Fruit fly (Drosophila melanogaster): Measurements from ENCODE around the gene Icmt.

Gene Icmt

DNA sequence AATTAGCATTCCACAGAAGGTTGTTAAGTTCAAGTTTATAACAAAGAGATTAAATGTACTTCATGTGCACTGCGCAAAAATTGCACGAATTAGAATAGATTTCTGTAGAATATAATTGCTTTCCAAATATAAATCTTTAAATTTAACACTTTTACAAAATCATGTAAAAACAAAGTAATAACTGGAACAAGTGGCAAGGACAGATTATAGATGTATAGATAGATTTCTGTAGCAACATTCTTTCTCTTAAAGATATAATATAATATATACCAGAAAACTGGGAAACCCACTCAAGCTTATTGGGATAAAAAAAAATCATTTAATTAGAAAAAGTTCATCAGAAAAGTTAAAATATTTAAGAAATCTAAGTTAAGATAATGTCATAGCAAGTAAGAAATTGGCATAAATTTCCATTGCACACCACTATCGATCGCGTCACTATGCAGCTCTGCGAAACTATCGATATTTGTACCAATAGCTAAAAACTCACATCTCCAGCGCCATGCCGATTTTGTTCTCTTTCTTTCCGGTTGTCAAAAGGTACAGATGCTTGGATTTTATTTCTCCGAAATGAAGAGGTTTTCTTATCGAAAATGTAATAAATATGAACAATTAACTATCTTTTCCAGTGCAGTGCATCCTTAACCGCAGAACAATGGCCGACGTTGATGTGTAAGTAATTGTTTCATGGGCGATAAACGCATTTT is 4.9 kb downstream of the Icmt start, which contains the start of gene RpS12 (continued):
- TF ChIP-seq CG17912 (GFP tag; optimal IDR thresholded peaks at IDR 0.05) (peak; percentile 82), CG8388 (GFP tag; optimal IDR thresholded peaks at IDR 0.05) (peak; percentile 33), lmd (GFP tag; IDR thresholded peaks at IDR 0.05) (peak; percentile 59), Nf-YA (GFP tag; IDR thresholded peaks at IDR 0.05) (peak; percentile 58), abd-A (tag; optimal IDR thresholded peaks at IDR 0.05) (peak; percentile 28), br (optimal IDR thresholded peaks at IDR 0.05) (no peak), HLH54F (GFP tag; optimal IDR thresholded peaks at IDR 0.05) (peak; percentile 73), CG8944 (GFP tag; optimal IDR thresholded peaks at IDR 0.05) (peak; percentile 64), CG8924 (tag; optimal IDR thresholded peaks at IDR 0.05) (peak; percentile 55), CG8290 (GFP tag; optimal IDR thresholded peaks at IDR 0.05) (peak; percentile 71), CG8290 (tag; optimal IDR thresholded peaks at IDR 0.05) (peak in 1 of 2 experiments; percentile 95), CG4328 (GFP tag; optimal IDR thresholded peaks at IDR 0.05) (peak; percentile 62), hth (optimal IDR thresholded peaks at IDR 0.05) (no peak), ftz-f1 (GFP tag; optimal IDR thresholded peaks at IDR 0.05) (no peak), cas (GFP tag; IDR thresholded peaks at IDR 0.05) (peak; percentile 79), CG32767 (GFP tag; IDR thresholded peaks at IDR 0.05) (0 out of 2 replicates have a peak, but pooled peaks have one; percentile 31), CG18599 (GFP tag; optimal IDR thresholded peaks at IDR 0.05) (peak; percentile 78), CG10565 (GFP tag; optimal IDR thresholded peaks at IDR 0.05) (peak; percentile 1), Trl (optimal IDR thresholded peaks at IDR 0.05) (no peak), Trl (GFP tag; optimal IDR thresholded peaks at IDR 0.05) (peak; percentile 88), Pdp1 (GFP tag; optimal IDR thresholded peaks at IDR 0.05) (peak; percentile 65 to 70), BtbVII (GFP tag; optimal IDR thresholded peaks at IDR 0.05) (peak; percentile 77), Mrtf (GFP tag; IDR thresholded peaks at IDR 0.05) (peak; percentile 77; the same call in 2 of the 3 replicates), sisA (GFP tag; IDR thresholded peaks at IDR 0.05) (peak; percentile 58), hbn (GFP tag; IDR thresholded peaks at IDR 0.05; ENCODE audit: partially characterized antibody) (peak; percentile 63), CG10543 (GFP tag; optimal IDR thresholded peaks at IDR 0.05) (peak; percentile 63), chn (GFP tag; optimal IDR thresholded peaks at IDR 0.05) (peak; percentile 70), mam (GFP tag; optimal IDR thresholded peaks at IDR 0.05) (peak; percentile 84), sima (GFP tag; optimal IDR thresholded peaks at IDR 0.05) (peak; percentile 34), CG7357 (GFP tag; IDR thresholded peaks at IDR 0.05) (peak; percentile 84), gsb (GFP tag; IDR thresholded peaks at IDR 0.05) (peak; percentile 50; the same call in 1 of the 2 replicates), HHEX (GFP tag; optimal IDR thresholded peaks at IDR 0.05) (peak; percentile 85), chm (GFP tag; IDR thresholded peaks at IDR 0.05) (peak; percentile 92), cad (GFP tag; optimal IDR thresholded peaks at IDR 0.05) (no peak), lbe (GFP tag; optimal IDR thresholded peaks at IDR 0.05) (peak; percentile 67), NC2α (GFP tag; optimal IDR thresholded peaks at IDR 0.05) (peak; percentile 67), row (GFP tag; IDR thresholded peaks at IDR 0.05) (peak; percentile 80), corto (GFP tag; optimal IDR thresholded peaks at IDR 0.05) (no peak), CG5180 (GFP tag; optimal IDR thresholded peaks at IDR 0.05) (peak; percentile 37), jumu (GFP tag; optimal IDR thresholded peaks at IDR 0.05) (peak; percentile 59), nmo (GFP tag; optimal IDR thresholded peaks at IDR 0.05) (peak; percentile 56), lov (optimal IDR thresholded peaks at IDR 0.05) (no peak), lov (GFP tag; IDR thresholded peaks at IDR 0.05) (peak; percentile 88), CG4617 (GFP tag; optimal IDR thresholded peaks at IDR 0.05; ENCODE audit: borderline replicate concordance) (peak; percentile 48), CG15601 (tag; optimal IDR thresholded peaks at IDR 0.05) (peak; percentile 56), CG31224 (GFP tag; IDR thresholded peaks at IDR 0.05) (peak; percentile 29; the same call in 1 of the 2 replicates), Optix (GFP tag; IDR thresholded peaks at IDR 0.05) (peak; percentile 72), pb (GFP tag; optimal IDR thresholded peaks at IDR 0.05) (peak; percentile 72), CrebB (tag; optimal IDR thresholded peaks at IDR 0.05) (peak; percentile 83), ap (GFP tag; IDR thresholded peaks at IDR 0.05) (peak; percentile 68), Mad (GFP tag; optimal IDR thresholded peaks at IDR 0.05) (peak; percentile 55)

Data from whole organism, embryonic.